Worm (Caenorhabditis elegans) whole organism, L4/young adult: ENCODE results near the gene sru-27.

Experiments used
- W03F9.2 ChIP-seq: fragments of 150-350 bp; optimal IDR thresholded peaks from 2 replicates; lab custom pipeline; 2014; ENCODE audit warnings: missing biosample characterization, missing genetic modification characterization
- dao-5 ChIP-seq: sonication (generic microtip); optimal IDR thresholded peaks from 2 replicates; lab custom pipeline; 2016; ENCODE audit warnings: missing genotype, missing genetic modification characterization, moderate library complexity, missing compliant biosample characterization
- him-1 ChIP-seq: sonication (generic microtip); optimal IDR thresholded peaks from 2 replicates; lab custom pipeline; 2016; ENCODE audit warnings: missing genotype, missing genetic modification reagents, missing genetic modification characterization, missing compliant biosample characterization

Gene sru-27

DNA sequence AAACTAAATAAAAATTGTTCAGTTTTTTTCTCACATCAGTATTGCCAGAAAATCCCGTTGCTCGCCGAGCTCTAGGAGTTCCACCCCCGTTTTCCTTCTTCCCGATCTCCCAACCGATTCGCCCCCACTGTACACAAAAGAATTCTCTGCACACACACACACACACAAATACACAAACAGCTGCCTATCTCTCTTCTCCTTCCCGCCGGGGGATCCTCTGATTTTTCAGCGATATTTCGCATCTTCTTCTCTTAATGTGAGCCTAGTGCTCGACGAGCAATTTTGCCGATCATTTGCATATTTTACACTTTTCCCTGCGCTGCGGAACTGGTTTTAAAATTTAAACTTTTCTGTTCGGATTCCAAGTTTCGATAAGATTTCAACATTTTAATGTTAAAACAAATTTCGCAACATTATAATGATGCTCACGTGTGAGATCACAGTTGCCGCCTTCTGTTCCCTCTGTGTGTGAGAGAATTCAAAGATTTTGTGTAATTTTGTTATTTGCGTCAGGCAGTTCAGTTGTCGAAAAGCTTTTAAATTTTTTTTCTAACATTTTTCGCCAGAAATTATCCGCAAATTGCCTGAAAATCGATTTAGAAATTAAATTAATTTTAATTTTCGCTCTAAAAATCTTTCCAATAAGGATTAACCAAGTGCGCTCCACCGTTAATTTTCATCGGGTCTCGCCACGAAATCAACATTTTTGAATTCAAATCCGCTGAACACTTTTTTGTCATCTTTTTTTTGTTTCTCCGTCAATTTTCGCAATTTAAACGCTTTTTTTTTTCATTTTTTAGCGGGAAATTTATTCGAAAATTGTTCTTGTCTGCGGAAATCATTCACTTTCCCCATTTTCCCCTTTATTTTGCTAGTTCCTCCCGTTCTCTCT is 27.9 kb upstream of the sru-27 start:
- TF ChIP-seq him-1 (tag; lab: Kevin White, UChicago) (no peak), W03F9.2 (tag; lab: Kevin White, UChicago) (peak; percentile 45)

ce11 chrV:1471977-1472376 is 27.3 kb upstream of the sru-27 start:
- TF ChIP-seq dao-5 (tag; lab: Kevin White, UChicago), result no peak
- no peak for TF ChIP-seq W03F9.2 (tag; lab: Kevin White, UChicago)
- TF ChIP-seq him-1 (tag; lab: Kevin White, UChicago), result no peak

DNA sequence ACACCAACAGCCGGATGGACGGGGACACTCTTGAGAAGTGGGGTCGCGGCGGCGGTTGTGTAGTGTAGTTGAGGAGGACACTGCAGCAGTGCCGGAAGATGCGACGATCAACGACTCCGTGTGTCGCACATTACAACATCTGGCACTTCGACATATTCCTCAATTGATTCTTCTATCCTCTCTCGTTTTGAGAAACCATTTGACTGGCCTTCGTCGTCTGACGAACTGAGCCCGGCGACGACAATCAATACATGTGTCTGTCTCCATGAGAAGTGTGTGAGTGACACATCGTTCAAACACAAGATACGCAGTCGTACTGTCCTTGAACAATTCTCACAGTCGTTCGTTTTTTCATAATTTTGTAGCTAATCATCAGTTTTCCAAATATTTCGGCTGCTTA is 26.7 kb upstream of the sru-27 start:
- TF ChIP-seq dao-5 (tag; lab: Kevin White, UChicago), result no peak
- no peak for TF ChIP-seq W03F9.2 (tag; lab: Kevin White, UChicago)
- no peak for TF ChIP-seq him-1 (tag; lab: Kevin White, UChicago)

DNA sequence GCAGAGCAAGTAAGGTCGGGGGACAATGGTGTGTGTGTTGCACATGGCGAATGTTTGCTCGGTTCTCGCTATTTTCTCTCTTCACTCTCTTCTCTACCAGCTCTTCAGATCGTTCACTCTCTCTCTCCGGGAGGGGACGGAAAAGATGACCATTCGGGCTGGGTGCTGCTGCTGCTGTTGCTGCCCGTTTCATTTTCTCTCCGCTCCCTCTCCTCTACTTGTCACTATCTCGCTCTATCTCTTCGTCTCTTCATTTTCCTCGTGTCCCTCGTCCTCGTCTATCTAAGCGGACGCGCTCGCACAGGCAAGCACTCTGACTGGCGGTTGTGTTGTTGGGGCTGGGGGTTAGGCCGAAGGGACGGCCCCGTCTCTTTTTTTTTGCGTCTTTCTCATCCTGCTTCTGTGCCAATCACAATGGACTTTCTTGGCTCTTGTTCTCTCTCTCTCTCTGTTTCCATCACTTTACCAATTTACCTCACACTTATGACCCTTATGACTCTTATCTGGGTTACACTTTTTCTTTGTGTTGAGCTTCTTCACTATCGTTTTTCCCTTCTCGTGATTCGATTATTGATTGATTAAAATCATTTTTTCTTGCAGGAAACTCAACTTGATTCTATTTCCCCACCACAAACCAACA is 24.6 kb upstream of the sru-27 start, which contains the start of the genes F53E2.2 and unc-60:
Gene F53E2.2, plus strand, starts transcription at position 601 of the 640 bp plus-strand sequence.
Gene unc-60, plus strand, starts transcription at position 601 of the 640 bp plus-strand sequence.
- TF ChIP-seq dao-5 (tag; lab: Kevin White, UChicago) (peak; percentile 54), him-1 (tag; lab: Kevin White, UChicago) (peak; percentile 85), W03F9.2 (tag; lab: Kevin White, UChicago) (no peak)

- no peak for TF ChIP-seq him-1 (tag; lab: Kevin White, UChicago)
- TF ChIP-seq W03F9.2 (tag; lab: Kevin White, UChicago), result no peak
- no peak for TF ChIP-seq dao-5 (tag; lab: Kevin White, UChicago)
Measured at ce11 chrV:1476284-1476792, 22.9 kb upstream of the sru-27 start.

DNA sequence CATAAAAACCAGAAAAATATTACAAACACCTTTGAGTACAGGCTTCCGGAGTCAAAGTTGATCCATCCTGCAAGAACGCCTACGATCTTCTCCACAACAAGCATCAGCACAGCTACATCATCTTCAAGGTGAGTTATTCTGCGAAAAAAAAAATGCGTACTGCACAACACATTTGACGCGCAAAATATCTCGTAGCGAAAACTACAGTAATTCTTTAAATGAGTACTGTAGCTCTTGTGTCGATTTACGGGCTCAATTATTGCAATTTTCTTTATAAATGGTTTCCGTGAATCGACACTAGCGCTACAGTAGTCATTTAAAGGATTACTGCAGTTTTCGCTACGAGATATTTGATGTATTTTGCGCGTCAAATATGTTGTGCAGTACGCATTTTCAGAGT is 22.4 kb upstream of the sru-27 start:
- TF ChIP-seq dao-5 (tag; lab: Kevin White, UChicago) (no peak), him-1 (tag; lab: Kevin White, UChicago) (no peak), W03F9.2 (tag; lab: Kevin White, UChicago) (no peak)

DNA sequence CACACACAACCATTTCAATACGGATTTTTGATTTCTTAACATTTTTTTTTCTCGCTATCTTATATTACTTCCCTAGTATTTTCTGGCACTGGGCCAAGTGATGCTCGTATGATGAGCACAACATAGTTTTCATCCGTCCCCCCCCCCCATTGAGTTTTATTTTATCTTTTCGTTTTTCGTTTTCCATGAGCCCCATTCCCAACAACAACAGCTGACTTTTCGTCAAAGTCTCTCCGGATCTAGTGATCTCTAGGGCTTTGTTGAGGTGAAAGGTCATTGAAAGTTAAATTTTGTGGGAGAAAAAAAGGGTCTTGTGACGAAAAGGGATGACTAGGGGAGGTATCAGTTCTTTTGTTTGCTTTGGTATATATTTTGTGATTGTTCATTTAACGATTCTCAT is 18.4 kb upstream of the sru-27 start:
- TF ChIP-seq him-1 (tag; lab: Kevin White, UChicago), result no peak
- TF ChIP-seq dao-5 (tag; lab: Kevin White, UChicago), result no peak
- TF ChIP-seq W03F9.2 (tag; lab: Kevin White, UChicago), result no peak

ce11 chrV:1481742-1482141 is 17.5 kb upstream of the sru-27 start, which contains the start of gene C38C3.4:
TSS of gene C38C3.4 (plus strand) at chrV:1482042.
- TF ChIP-seq W03F9.2 (tag; lab: Kevin White, UChicago) (no peak), dao-5 (tag; lab: Kevin White, UChicago) (no peak), him-1 (tag; lab: Kevin White, UChicago) (no peak)

ce11 chrV:1486031-1486430 is 13.2 kb upstream of the sru-27 start:
- TF ChIP-seq him-1 (tag; lab: Kevin White, UChicago) (no peak), dao-5 (tag; lab: Kevin White, UChicago) (no peak), W03F9.2 (tag; lab: Kevin White, UChicago) (no peak)

DNA sequence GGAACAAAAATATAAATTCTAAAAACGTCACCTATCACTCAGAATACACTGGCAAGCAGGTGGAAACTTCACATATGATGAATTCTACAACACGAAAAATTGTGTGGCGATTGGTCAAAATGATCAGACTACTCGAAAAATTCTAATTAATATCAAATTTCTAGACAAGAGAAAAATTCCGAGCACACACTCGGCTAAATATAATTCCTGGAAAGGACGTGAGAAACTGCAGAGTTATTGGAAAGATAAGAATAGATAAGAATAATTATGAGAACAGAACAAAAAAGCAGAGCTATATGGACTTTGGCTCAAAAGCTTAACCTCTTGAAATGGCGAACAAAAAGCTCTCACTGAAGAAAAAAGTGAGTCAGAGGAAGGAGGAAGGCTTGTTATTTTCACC is 12.0 kb upstream of the sru-27 start:
- no peak for TF ChIP-seq dao-5 (tag; lab: Kevin White, UChicago)
- no peak for TF ChIP-seq him-1 (tag; lab: Kevin White, UChicago)
- TF ChIP-seq W03F9.2 (tag; lab: Kevin White, UChicago), result no peak

ce11 chrV:1488642-1489041 is 10.6 kb upstream of the sru-27 start:
- TF ChIP-seq him-1 (tag; lab: Kevin White, UChicago), result no peak
- TF ChIP-seq W03F9.2 (tag; lab: Kevin White, UChicago), result no peak
- TF ChIP-seq dao-5 (tag; lab: Kevin White, UChicago), result no peak

- TF ChIP-seq W03F9.2 (tag; lab: Kevin White, UChicago) (no peak), dao-5 (tag; lab: Kevin White, UChicago) (no peak), him-1 (tag; lab: Kevin White, UChicago) (no peak)
Measured at ce11 chrV:1491510-1491909, 7.7 kb upstream of the sru-27 start, which contains the start of gene C38C3.6. TSS of gene C38C3.6 (minus strand) at chrV:1491610.

DNA sequence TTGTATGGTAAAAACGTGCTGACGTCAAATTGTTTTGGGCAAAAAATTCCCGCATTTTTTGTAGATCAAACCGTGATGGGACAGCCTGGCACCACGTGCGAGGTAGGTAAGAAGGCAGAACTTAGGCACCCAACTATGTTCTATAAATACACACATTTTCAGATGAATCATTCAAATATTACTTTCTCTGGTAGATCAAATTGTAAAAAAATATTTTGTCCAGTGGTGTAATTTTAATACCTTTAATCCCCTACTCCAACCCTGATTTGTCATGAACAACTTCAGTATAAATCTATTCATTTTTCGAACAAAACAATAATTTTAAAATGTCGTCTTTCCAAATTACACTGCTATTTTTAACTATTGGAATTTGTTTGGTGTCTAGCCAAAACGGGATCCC is 4.8 kb upstream of the sru-27 start, which contains the start of gene spig-7:
Gene spig-7, plus strand, starts transcription at position 301 of the 400 bp plus-strand sequence.
- no peak for TF ChIP-seq dao-5 (tag; lab: Kevin White, UChicago)
- no peak for TF ChIP-seq him-1 (tag; lab: Kevin White, UChicago)
- TF ChIP-seq W03F9.2 (tag; lab: Kevin White, UChicago), result no peak
